Worm (Caenorhabditis elegans): ENCODE results near the gene sqv-4.

The sqv-4 gene

ce11 chrV:10647043-10647611 is 14.1 kb downstream of the sqv-4 start, which contains the start of the genes C32C4.3 and C32C4.16:
Gene C32C4.3, minus strand, starts transcription at chrV:10647143.
Gene C32C4.16, plus strand, starts transcription at chrV:10647561.
- TF ChIP-seq cog-1 (tag; optimal IDR thresholded peaks at IDR 0.05): no peak
- TF ChIP-seq tab-1 (GFP tag; IDR thresholded peaks at IDR 0.05): no peak
- no peak for TF ChIP-seq ztf-29 (GFP tag; IDR thresholded peaks at IDR 0.05)
- TF ChIP-seq med-1 (GFP tag; optimal IDR thresholded peaks at IDR 0.05; ENCODE audit: insufficient read depth): no peak
- TF ChIP-seq ztf-23 (GFP tag; IDR thresholded peaks at IDR 0.05): no peak
- TF ChIP-seq klf-2 (GFP tag; conservative IDR thresholded peaks at IDR 0.05): no peak

DNA sequence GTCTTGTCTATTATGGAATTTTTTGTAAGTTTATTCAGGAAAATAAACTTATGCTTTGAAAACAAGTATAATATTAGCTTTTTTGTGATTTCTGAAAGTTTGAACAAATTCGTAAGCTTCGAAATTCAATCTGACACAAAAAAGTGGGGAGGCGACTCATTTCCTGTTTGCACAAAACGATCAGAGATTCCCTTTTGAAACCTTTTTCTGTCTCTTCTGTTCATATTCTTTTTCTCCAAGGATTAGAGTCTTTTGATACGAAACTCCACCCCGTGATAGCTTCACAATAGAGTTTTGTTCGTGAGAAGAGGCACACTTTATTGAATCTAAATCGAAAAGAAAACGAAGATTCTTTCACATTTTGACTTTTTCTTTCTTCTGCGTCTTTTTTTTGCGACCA is 20.3 kb downstream of the sqv-4 start:
- no peak for TF ChIP-seq tab-1 (GFP tag; IDR thresholded peaks at IDR 0.05)

ce11 chrV:10635722-10636121 is 25.5 kb downstream of the sqv-4 start, which contains the start of gene kvs-2:
Gene kvs-2, plus strand, starts transcription at chrV:10636022.
- TF ChIP-seq cog-1 (tag; optimal IDR thresholded peaks at IDR 0.05): no peak
- no peak for TF ChIP-seq klf-2 (GFP tag; conservative IDR thresholded peaks at IDR 0.05)
- no peak for TF ChIP-seq flt-1 (GFP tag; IDR thresholded peaks at IDR 0.05)
- no peak for TF ChIP-seq T22C8.4 (GFP tag; IDR thresholded peaks at IDR 0.05)
- no peak for TF ChIP-seq ztf-29 (GFP tag; IDR thresholded peaks at IDR 0.05)
- TF ChIP-seq ref-1 (GFP tag; conservative IDR thresholded peaks at IDR 0.05): no peak
- no peak for TF ChIP-seq ztf-23 (GFP tag; IDR thresholded peaks at IDR 0.05)
- TF ChIP-seq med-1 (GFP tag; optimal IDR thresholded peaks at IDR 0.05; ENCODE audit: insufficient read depth): no peak
- TF ChIP-seq tab-1 (GFP tag; IDR thresholded peaks at IDR 0.05): no peak

ce11 chrV:10632758-10633157 is 28.5 kb downstream of the sqv-4 start, which contains the start of gene mab-23:
Gene mab-23, plus strand, starts transcription at chrV:10633058.
- TF ChIP-seq flt-1 (GFP tag; IDR thresholded peaks at IDR 0.05): no peak
- no peak for TF ChIP-seq tab-1 (GFP tag; IDR thresholded peaks at IDR 0.05)
- TF ChIP-seq ztf-23 (GFP tag; IDR thresholded peaks at IDR 0.05): no peak
- TF ChIP-seq ref-1 (GFP tag; conservative IDR thresholded peaks at IDR 0.05): no peak

DNA sequence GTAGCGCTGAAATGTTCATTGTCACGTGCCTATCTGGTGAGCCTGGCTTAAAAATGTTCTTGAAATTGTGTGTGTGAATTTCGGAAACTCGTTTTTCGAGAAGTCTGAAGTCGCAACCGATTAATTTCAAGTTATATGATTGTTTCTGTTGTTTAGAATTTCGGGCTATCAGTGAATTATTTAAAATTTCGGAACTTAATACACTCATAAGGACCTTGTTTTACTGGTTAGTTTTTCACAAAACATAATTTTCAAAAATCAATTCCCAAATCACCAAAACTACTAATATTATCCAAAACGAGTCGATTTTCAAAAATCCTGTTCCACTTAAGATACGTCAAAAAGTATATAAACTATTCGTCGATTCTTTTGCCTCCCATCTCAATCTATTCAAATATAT is 30.8 kb downstream of the sqv-4 start:
- no peak for TF ChIP-seq ref-1 (GFP tag; conservative IDR thresholded peaks at IDR 0.05)

- TF ChIP-seq ztf-23 (GFP tag; IDR thresholded peaks at IDR 0.05): no peak
- no peak for TF ChIP-seq med-1 (GFP tag; optimal IDR thresholded peaks at IDR 0.05; ENCODE audit: insufficient read depth)
Observed at ce11 chrV:10615496-10615895, 45.8 kb downstream of the sqv-4 start, which contains the start of gene H09F14.1. Gene H09F14.1, minus strand, starts transcription at chrV:10615596.

Measured in whole organism, midembryonic.